Worm (Caenorhabditis elegans) whole organism, mixed stage, embryonic: ENCODE measurements around the gene ins-20.

Source experiments
- M03D4.4 ChIP-seq: sonication (generic microtip); optimal IDR thresholded peaks from 2 replicates; lab custom pipeline; 2017; ENCODE audit warnings: mild to moderate bottlenecking, missing genetic modification characterization, missing compliant biosample characterization
- bed-3 ChIP-seq: fragments of 200-800 bp; sonication (Bioruptor generic); optimal IDR thresholded peaks from 3 replicates; lab custom pipeline; 2018; ENCODE audit warnings: mild to moderate bottlenecking, missing genetic modification characterization, moderate library complexity, missing compliant biosample characterization
- blmp-1 ChIP-seq: fragments of 150-350 bp; optimal IDR thresholded peaks from 2 replicates; lab custom pipeline; 2014; ENCODE audit warnings: missing biosample characterization, missing genetic modification characterization
- ceh-39 ChIP-seq: fragments of 150-350 bp; optimal IDR thresholded peaks from 2 replicates; lab custom pipeline; 2014; ENCODE audit warnings: missing biosample characterization, missing genetic modification characterization
- ceh-43 ChIP-seq: fragments of 200-800 bp; sonication (Bioruptor generic); optimal IDR thresholded peaks from 2 replicates; lab custom pipeline; 2018; ENCODE audit warnings: mild to moderate bottlenecking, missing genetic modification characterization, moderate library complexity, missing compliant biosample characterization
- ceh-83 ChIP-seq: fragments of 200-800 bp; sonication (Bioruptor generic); optimal IDR thresholded peaks from 2 replicates; lab custom pipeline; 2018; ENCODE audit warnings: mild to moderate bottlenecking, missing genetic modification characterization, missing compliant biosample characterization
- ces-1 ChIP-seq: fragments of 150-350 bp; optimal IDR thresholded peaks from 2 replicates; lab custom pipeline; 2014; ENCODE audit warnings: missing biosample characterization, missing genetic modification reagents, missing genetic modification characterization
- cnd-1 ChIP-seq: fragments of 200-800 bp; sonication (Bioruptor generic); optimal IDR thresholded peaks from 2 replicates; lab custom pipeline; 2018; ENCODE audit warnings: mild to moderate bottlenecking, missing genetic modification characterization, missing compliant biosample characterization
- drap-1 ChIP-seq: fragments of 200-800 bp; sonication (Bioruptor generic); optimal IDR thresholded peaks from 3 replicates; lab custom pipeline; 2018; ENCODE audit warnings: mild to moderate bottlenecking, missing genetic modification characterization, missing compliant biosample characterization
- elt-1 ChIP-seq: sonication (generic microtip); optimal IDR thresholded peaks from 2 replicates; lab custom pipeline; 2017; ENCODE audit warnings: missing genetic modification characterization, mild to moderate bottlenecking, missing compliant biosample characterization, antibody characterized with exemption, moderate library complexity, borderline replicate concordance; ENCODE audit not compliant: insufficient read depth
- elt-3 ChIP-seq: fragments of 150-350 bp; optimal IDR thresholded peaks from 2 replicates; lab custom pipeline; 2014; ENCODE audit warnings: missing biosample characterization, missing genetic modification characterization
- flh-1 ChIP-seq: fragments of 200-800 bp; sonication (Bioruptor generic); optimal IDR thresholded peaks from 2 replicates; lab custom pipeline; 2018; ENCODE audit warnings: mild to moderate bottlenecking, missing genetic modification characterization, moderate library complexity, missing compliant biosample characterization
- ham-2 ChIP-seq: fragments of 200-800 bp; sonication (Bioruptor generic); optimal IDR thresholded peaks from 2 replicates; lab custom pipeline; 2018; ENCODE audit warnings: mild to moderate bottlenecking, missing genetic modification characterization, missing compliant biosample characterization
- lin-13 ChIP-seq: fragments of 150-350 bp; optimal IDR thresholded peaks from 2 replicates; lab custom pipeline; 2014; ENCODE audit warnings: missing biosample characterization, missing genetic modification characterization
- lin-32 ChIP-seq: fragments of 200-800 bp; sonication (Bioruptor generic); optimal IDR thresholded peaks from 2 replicates; lab custom pipeline; 2018; ENCODE audit warnings: mild to moderate bottlenecking, missing genetic modification characterization, missing compliant biosample characterization
- mab-5 ChIP-seq: fragments of 150-350 bp; optimal IDR thresholded peaks from 2 replicates; lab custom pipeline; 2014; ENCODE audit warnings: missing biosample characterization, missing genetic modification characterization
- mep-1 ChIP-seq: fragments of 150-350 bp; optimal IDR thresholded peaks from 2 replicates; lab custom pipeline; 2017; ENCODE audit warnings: missing biosample characterization, missing genetic modification reagents, missing genetic modification characterization, inconsistent platforms
- mls-2 ChIP-seq: sonication (generic microtip); optimal IDR thresholded peaks from 2 replicates; lab custom pipeline; 2016; ENCODE audit warnings: mild to moderate bottlenecking, missing genetic modification characterization, moderate library complexity, missing compliant biosample characterization
- nhr-12 ChIP-seq: fragments of 150-350 bp; optimal IDR thresholded peaks from 2 replicates; lab custom pipeline; 2014; ENCODE audit warnings: missing biosample characterization, missing genetic modification characterization
- nhr-2 ChIP-seq: fragments of 150-350 bp; optimal IDR thresholded peaks from 2 replicates; lab custom pipeline; 2014; ENCODE audit warnings: missing biosample characterization, missing genetic modification characterization
- nhr-237 ChIP-seq: fragments of 150-350 bp; optimal IDR thresholded peaks from 2 replicates; lab custom pipeline; 2014; ENCODE audit warnings: missing biosample characterization, missing genetic modification characterization
- nhr-28 ChIP-seq: fragments of 150-350 bp; optimal IDR thresholded peaks from 2 replicates; lab custom pipeline; 2014; ENCODE audit warnings: missing biosample characterization, missing genetic modification characterization
- nhr-76 ChIP-seq: sonication (generic microtip); optimal IDR thresholded peaks from 2 replicates; lab custom pipeline; 2017; ENCODE audit warnings: missing biosample characterization, missing genetic modification characterization
- pha-4 ChIP-seq: fragments of 150-350 bp; optimal IDR thresholded peaks from 2 replicates; lab custom pipeline; 2018; ENCODE audit warnings: missing biosample characterization, missing genetic modification reagents, missing genetic modification characterization
- sem-2 ChIP-seq: fragments of 200-800 bp; sonication (Bioruptor generic); optimal IDR thresholded peaks from 2 replicates; lab custom pipeline; 2018; ENCODE audit warnings: mild to moderate bottlenecking, missing genetic modification characterization, missing compliant biosample characterization
- snpc-4 ChIP-seq: fragments of 150-350 bp; optimal IDR thresholded peaks from 2 replicates; lab custom pipeline; 2014; ENCODE audit warnings: missing biosample characterization, missing genetic modification characterization
- tbx-8 ChIP-seq: fragments of 200-800 bp; sonication (Bioruptor generic); optimal IDR thresholded peaks from 2 replicates; lab custom pipeline; 2018; ENCODE audit warnings: mild to moderate bottlenecking, missing genetic modification characterization, moderate library complexity, missing compliant biosample characterization
- unc-120 ChIP-seq: sonication (generic microtip); optimal IDR thresholded peaks from 2 replicates; lab custom pipeline; 2017; ENCODE audit warnings: missing genetic modification characterization, missing compliant biosample characterization; ENCODE audit not compliant: poor library complexity, severe bottlenecking
- unc-39 ChIP-seq: fragments of 150-350 bp; optimal IDR thresholded peaks from 2 replicates; lab custom pipeline; 2014; ENCODE audit warnings: missing biosample characterization, missing genetic modification characterization
- unc-62 ChIP-seq: fragments of 150-350 bp; optimal IDR thresholded peaks from 2 replicates; lab custom pipeline; 2014; ENCODE audit warnings: missing biosample characterization, missing genetic modification reagents, missing genetic modification characterization
- zip-8 ChIP-seq: fragments of 150-350 bp; optimal IDR thresholded peaks from 2 replicates; lab custom pipeline; 2014; ENCODE audit warnings: missing biosample characterization, missing genetic modification characterization
- ztf-11 ChIP-seq: fragments of 150-350 bp; optimal IDR thresholded peaks from 2 replicates; lab custom pipeline; 2014; ENCODE audit warnings: missing biosample characterization, missing genetic modification characterization

Gene ins-20

ce11 chrII:5968037-5968436 is 42.6 kb upstream of the ins-20 start, which contains the start of gene B0034.1:
TSS of gene B0034.1 (plus strand) at chrII:5968337.
- no peak for TF ChIP-seq nhr-2 (tag; lab: Kevin White, UChicago)
- TF ChIP-seq lin-13 (tag; lab: Kevin White, UChicago): no peak
- TF ChIP-seq sem-2: no peak

- no peak for TF ChIP-seq unc-120
These were observed 41.3 kb upstream of the ins-20 start, which contains the start of gene B0034.4 for ce11 chrII:5969303-5969702. TSS of gene B0034.4 (minus strand) at chrII:5969531.

ce11 chrII:5974878-5975277 is 35.8 kb upstream of the ins-20 start, which contains the start of gene B0034.5:
TSS of gene B0034.5 (minus strand) at chrII:5974978.
- TF ChIP-seq unc-62 (GFP tag; lab: Kevin White, UChicago) (no peak), ham-2 (no peak), lin-13 (tag; lab: Kevin White, UChicago) (no peak), pha-4 (tag; lab: Kevin White, UChicago) (no peak), ces-1 (no peak), mab-5 (tag; lab: Kevin White, UChicago) (no peak), elt-3 (tag; lab: Kevin White, UChicago) (no peak), drap-1 (GFP tag; lab: Kevin White, UChicago) (no peak), ztf-11 (tag; lab: Kevin White, UChicago) (no peak), ceh-39 (tag; lab: Kevin White, UChicago) (no peak)

ce11 chrII:5988224-5988623 is 22.4 kb upstream of the ins-20 start, which contains the start of gene ins-2:
TSS of gene ins-2 (plus strand) at chrII:5988524.
- TF ChIP-seq sem-2: no peak
- TF ChIP-seq lin-32: peak; percentile 46
- no peak for TF ChIP-seq unc-39 (tag; lab: Kevin White, UChicago)
- TF ChIP-seq nhr-76: no peak
- TF ChIP-seq ztf-11 (tag; lab: Kevin White, UChicago): no peak
- no peak for TF ChIP-seq nhr-12 (tag; lab: Kevin White, UChicago)
- no peak for TF ChIP-seq elt-1
- TF ChIP-seq zip-8 (tag; lab: Kevin White, UChicago): peak; percentile 51
- no peak for TF ChIP-seq blmp-1 (tag; lab: Kevin White, UChicago)

- TF ChIP-seq M03D4.4 (tag; lab: Kevin White, UChicago) (no peak), ces-1 (no peak), tbx-8 (GFP tag; lab: Kevin White, UChicago) (no peak), drap-1 (GFP tag; lab: Kevin White, UChicago) (no peak), blmp-1 (tag; lab: Kevin White, UChicago) (no peak), lin-13 (tag; lab: Kevin White, UChicago) (no peak), pha-4 (tag; lab: Kevin White, UChicago) (no peak), ceh-43 (GFP tag; lab: Kevin White, UChicago) (no peak), lin-32 (no peak), ceh-83 (no peak), mls-2 (tag; lab: Kevin White, UChicago) (no peak), zip-8 (tag; lab: Kevin White, UChicago) (no peak), unc-120 (no peak), cnd-1 (no peak), ham-2 (no peak), sem-2 (no peak), nhr-28 (tag; lab: Kevin White, UChicago) (no peak), flh-1 (no peak), mep-1 (no peak)
- TF ChIP-seq, all 35 proteins: peak for 0
These were observed 20.0 kb upstream of the ins-20 start, which contains the start of gene ins-3 for ce11 chrII:5990668-5991067. TSS of gene ins-3 (minus strand) at chrII:5990768.

ce11 chrII:5996066-5996465 is 14.6 kb upstream of the ins-20 start, which contains the start of gene ins-4:
TSS of gene ins-4 (plus strand) at chrII:5996366.
- TF ChIP-seq snpc-4 (tag; lab: Kevin White, UChicago) (no peak), mls-2 (tag; lab: Kevin White, UChicago) (no peak), nhr-2 (tag; lab: Kevin White, UChicago) (no peak), unc-39 (tag; lab: Kevin White, UChicago) (no peak), sem-2 (no peak), lin-32 (no peak), nhr-237 (tag; lab: Kevin White, UChicago) (no peak), ceh-83 (no peak), unc-62 (GFP tag; lab: Kevin White, UChicago) (no peak), drap-1 (GFP tag; lab: Kevin White, UChicago) (no peak), elt-1 (no peak), ceh-43 (GFP tag; lab: Kevin White, UChicago) (no peak), unc-120 (no peak), nhr-28 (tag; lab: Kevin White, UChicago) (no peak), ham-2 (no peak), bed-3 (GFP tag; lab: Kevin White, UChicago) (no peak), mab-5 (tag; lab: Kevin White, UChicago) (no peak)
- TF ChIP-seq, all 35 proteins: peak for 0
